Fruit fly (Drosophila melanogaster) whole organism, embryonic: ENCODE results near the gene CG6901.

Experiments used
- Abd-B ChIP-seq: fragments of 200-800 bp; sonication (Bioruptor generic); optimal IDR thresholded peaks from 2 replicates; lab custom pipeline; 2018; ENCODE audit warnings: missing biosample characterization, mild to moderate bottlenecking, missing genetic modification characterization, moderate library complexity
- B-H2 ChIP-seq: fragments of 200-800 bp; sonication (Bioruptor generic); optimal IDR thresholded peaks from 2 replicates; lab custom pipeline; 2018; ENCODE audit warnings: missing biosample characterization, mild to moderate bottlenecking, missing genetic modification characterization
- CG10147 ChIP-seq: fragments of 200-800 bp; sonication (Bioruptor generic); optimal IDR thresholded peaks from 2 replicates; lab custom pipeline; 2019; ENCODE audit warnings: missing biosample characterization, mild to moderate bottlenecking, missing genetic modification characterization, moderate library complexity
- CG10431 ChIP-seq: fragments of 200-800 bp; sonication (Bioruptor generic); optimal IDR thresholded peaks from 3 replicates; lab custom pipeline; 2018; ENCODE audit warnings: missing biosample characterization, mild to moderate bottlenecking, missing genetic modification characterization
- CG10543 ChIP-seq: fragments of 200-800 bp; sonication (Bioruptor generic); optimal IDR thresholded peaks from 3 replicates; lab custom pipeline; 2017; ENCODE audit warnings: missing biosample characterization, mild to moderate bottlenecking, missing genetic modification characterization, moderate library complexity
- CG10979 ChIP-seq: fragments of 200-800 bp; sonication (Bioruptor generic); optimal IDR thresholded peaks from 2 replicates; lab custom pipeline; 2018; ENCODE audit warnings: missing biosample characterization, mild to moderate bottlenecking, missing genetic modification characterization, moderate library complexity
- CG13296 ChIP-seq: fragments of 200-800 bp; sonication (Bioruptor generic); optimal IDR thresholded peaks from 3 replicates; lab custom pipeline; 2018; ENCODE audit warnings: missing biosample characterization, mild to moderate bottlenecking, missing genetic modification characterization
- CG13424 ChIP-seq: fragments of 200-800 bp; sonication (Bioruptor generic); optimal IDR thresholded peaks from 2 replicates; lab custom pipeline; 2019; ENCODE audit warnings: missing biosample characterization, mild to moderate bottlenecking, missing genetic modification characterization, moderate library complexity
- CG14965 ChIP-seq: fragments of 200-800 bp; sonication (Bioruptor generic); optimal IDR thresholded peaks from 2 replicates; lab custom pipeline; 2016; ENCODE audit warnings: missing biosample characterization, missing genetic modification characterization, borderline replicate concordance
- CG15479 ChIP-seq: fragments of 200-800 bp; sonication (Bioruptor generic); optimal IDR thresholded peaks from 3 replicates; lab custom pipeline; 2019; ENCODE audit warnings: missing biosample characterization, mild to moderate bottlenecking, missing genetic modification characterization, moderate library complexity
- CG17361 ChIP-seq: fragments of 200-800 bp; sonication (Bioruptor generic); IDR thresholded peaks from 3 replicates; pipeline ENCODE4 v1.3.6; 2022; ENCODE audit warnings: missing biosample characterization, missing genetic modification characterization
- CG17385 ChIP-seq: fragments of 200-800 bp; sonication (Bioruptor generic); optimal IDR thresholded peaks from 3 replicates; lab custom pipeline; 2018; ENCODE audit warnings: missing biosample characterization, mild to moderate bottlenecking, missing genetic modification characterization
- CG18011 ChIP-seq: fragments of 200-800 bp; sonication (Bioruptor generic); optimal IDR thresholded peaks from 2 replicates; lab custom pipeline; 2017; ENCODE audit warnings: missing biosample characterization, missing genetic modification characterization, mild to moderate bottlenecking, moderate library complexity, missing genotype
- CG18476 ChIP-seq: fragments of 200-800 bp; sonication (Bioruptor generic); optimal IDR thresholded peaks from 2 replicates; lab custom pipeline; 2016; ENCODE audit warnings: missing biosample characterization, mild to moderate bottlenecking, missing genetic modification characterization
- CG2889 ChIP-seq: fragments of 200-800 bp; sonication (Bioruptor generic); IDR thresholded peaks from 3 replicates; pipeline ENCODE4 v1.3.6; 2022; ENCODE audit warnings: missing biosample characterization, missing genetic modification characterization
- CG3847 ChIP-seq: fragments of 200-800 bp; sonication (Bioruptor generic); IDR thresholded peaks from 2 replicates; pipeline ENCODE4 v1.3.6; 2022; ENCODE audit warnings: missing biosample characterization, missing genetic modification characterization
- CG43689 ChIP-seq: fragments of 200-800 bp; sonication (Bioruptor generic); IDR thresholded peaks from 2 replicates; pipeline ENCODE4 v1.3.6; 2022; ENCODE audit warnings: missing biosample characterization, missing genetic modification characterization
- CG9215 ChIP-seq: fragments of 200-800 bp; sonication (Bioruptor generic); IDR thresholded peaks from 2 replicates; pipeline ENCODE4 v1.3.6; 2022; ENCODE audit warnings: missing biosample characterization, missing genetic modification characterization
- CG9437 ChIP-seq: fragments of 200-800 bp; sonication (Bioruptor generic); optimal IDR thresholded peaks from 2 replicates; lab custom pipeline; 2018; ENCODE audit warnings: missing biosample characterization, mild to moderate bottlenecking, missing genetic modification characterization
- CG9817 ChIP-seq: fragments of 200-800 bp; sonication (Bioruptor generic); optimal IDR thresholded peaks from 2 replicates; lab custom pipeline; 2018; ENCODE audit warnings: missing biosample characterization, mild to moderate bottlenecking, missing genetic modification characterization, moderate library complexity
- CG9876 ChIP-seq: fragments of 200-800 bp; sonication (Bioruptor generic); optimal IDR thresholded peaks from 2 replicates; lab custom pipeline; 2016; ENCODE audit warnings: missing biosample characterization, missing genetic modification characterization
- Ets65A ChIP-seq: fragments of 200-800 bp; sonication (Bioruptor generic); peaks from one replicate; lab custom pipeline; 2016; ENCODE audit warnings: missing biosample characterization, missing genetic modification characterization
- Ets97D ChIP-seq: fragments of 200-800 bp; sonication (Bioruptor generic); optimal IDR thresholded peaks from 3 replicates; lab custom pipeline; 2016; ENCODE audit warnings: missing biosample characterization, missing genetic modification characterization
- Lhr ChIP-seq: fragments of 200-800 bp; sonication (Bioruptor generic); optimal IDR thresholded peaks from 3 replicates; lab custom pipeline; 2017; ENCODE audit warnings: mild to moderate bottlenecking, missing biosample characterization, missing genetic modification reagents, missing genetic modification characterization
- Max ChIP-seq: fragments of 200-800 bp; sonication (Bioruptor generic); optimal IDR thresholded peaks from 2 replicates; lab custom pipeline; 2016; ENCODE audit warnings: missing biosample characterization, mild to moderate bottlenecking, missing genetic modification characterization
- Optix ChIP-seq: fragments of 200-800 bp; sonication (Bioruptor generic); IDR thresholded peaks from 3 replicates; pipeline ENCODE4 v1.3.6; 2022; ENCODE audit warnings: missing biosample characterization, missing genetic modification characterization
- Ravus ChIP-seq: fragments of 200-800 bp; sonication (Bioruptor generic); IDR thresholded peaks from 2 replicates; pipeline ENCODE4 v1.3.6; 2022; ENCODE audit warnings: missing biosample characterization, missing genetic modification characterization
- Side ChIP-seq: fragments of 200-800 bp; sonication (Bioruptor generic); optimal IDR thresholded peaks from 2 replicates; lab custom pipeline; 2016; ENCODE audit warnings: missing biosample characterization, missing genetic modification characterization
- Tbp ChIP-seq: fragments of >200 bp; optimal IDR thresholded peaks from 2 replicates; lab custom pipeline; 2018; ENCODE audit warnings: missing biosample characterization, missing genetic modification characterization
- Trl ChIP-seq, 3 experiments: fragments of >200 bp in 2 of 3; fragments of 200-800 bp in 1 of 3; sonication (Bioruptor generic) in 1 of 3; optimal IDR thresholded peaks; 2 replicates in 1 of 3; 3 replicates in 2 of 3; lab custom pipeline; 2016 to 2017; ENCODE audit warnings: missing biosample characterization in 1 of 3, missing genetic modification characterization in 1 of 3
- bab2 ChIP-seq: fragments of 200-800 bp; sonication (Bioruptor generic); optimal IDR thresholded peaks from 2 replicates; lab custom pipeline; 2016; ENCODE audit warnings: missing biosample characterization, missing genetic modification characterization
- bbx ChIP-seq: fragments of 200-800 bp; sonication (Bioruptor generic); IDR thresholded peaks from 2 replicates; pipeline ENCODE4 v1.3.6; 2022; ENCODE audit warnings: missing biosample characterization, missing genetic modification characterization; ENCODE audit not compliant: partially characterized antibody
- bsh ChIP-seq, 2 experiments: fragments of 200-800 bp; sonication (Bioruptor generic); optimal IDR thresholded peaks; 2 replicates each; lab custom pipeline; 2017 to 2018; ENCODE audit warnings: mild to moderate bottlenecking in 2 of 2, missing biosample characterization in 2 of 2, missing genetic modification characterization in 2 of 2, moderate library complexity in 1 of 2
- corto ChIP-seq: fragments of 200-800 bp; sonication (Bioruptor generic); optimal IDR thresholded peaks from 2 replicates; lab custom pipeline; 2016; ENCODE audit warnings: missing biosample characterization, mild to moderate bottlenecking, missing genetic modification characterization, moderate library complexity
- cwo ChIP-seq: fragments of 200-800 bp; sonication (Bioruptor generic); optimal IDR thresholded peaks from 3 replicates; lab custom pipeline; 2017; ENCODE audit warnings: missing biosample characterization, missing genetic modification characterization, mild to moderate bottlenecking, moderate library complexity, missing genetic modification reagents
- da ChIP-seq: fragments of 200-800 bp; sonication (Bioruptor generic); optimal IDR thresholded peaks from 2 replicates; lab custom pipeline; 2016; ENCODE audit warnings: missing biosample characterization, missing genetic modification characterization
- dati ChIP-seq: fragments of 200-800 bp; sonication (Bioruptor generic); IDR thresholded peaks from 2 replicates; pipeline ENCODE4 v1.3.6; 2022; ENCODE audit warnings: missing biosample characterization, missing genetic modification characterization
- dmrt11E ChIP-seq: fragments of 200-800 bp; sonication (Bioruptor generic); optimal IDR thresholded peaks from 3 replicates; lab custom pipeline; 2018; ENCODE audit warnings: missing biosample characterization, mild to moderate bottlenecking, missing genetic modification characterization, moderate library complexity
- fd64A ChIP-seq: fragments of 200-800 bp; sonication (Bioruptor generic); optimal IDR thresholded peaks from 3 replicates; lab custom pipeline; 2018; ENCODE audit warnings: missing biosample characterization, mild to moderate bottlenecking, missing genetic modification characterization
- gcm ChIP-seq: fragments of 200-800 bp; sonication (Bioruptor generic); optimal IDR thresholded peaks from 2 replicates; lab custom pipeline; 2019; ENCODE audit warnings: missing biosample characterization, mild to moderate bottlenecking, missing genetic modification characterization, moderate library complexity
- gsb-n ChIP-seq: fragments of 200-800 bp; sonication (Bioruptor generic); optimal IDR thresholded peaks from 3 replicates; lab custom pipeline; 2018; ENCODE audit warnings: missing biosample characterization, mild to moderate bottlenecking, missing genetic modification characterization
- hth ChIP-seq: fragments of >200 bp; optimal IDR thresholded peaks from 2 replicates; lab custom pipeline; 2017; ENCODE audit warnings: inconsistent platforms
- jumu ChIP-seq: fragments of 200-800 bp; sonication (Bioruptor generic); optimal IDR thresholded peaks from 3 replicates; lab custom pipeline; 2016; ENCODE audit warnings: missing biosample characterization, missing genetic modification characterization
- nau ChIP-seq: fragments of 200-800 bp; sonication (Bioruptor generic); optimal IDR thresholded peaks from 3 replicates; lab custom pipeline; 2017; ENCODE audit warnings: missing biosample characterization, mild to moderate bottlenecking, missing genetic modification characterization, missing genetic modification reagents
- oc ChIP-seq: fragments of 200-800 bp; sonication (Bioruptor generic); optimal IDR thresholded peaks from 2 replicates; lab custom pipeline; 2018; ENCODE audit warnings: missing biosample characterization, mild to moderate bottlenecking, missing genetic modification characterization, moderate library complexity
- sens-2 ChIP-seq: fragments of 200-800 bp; sonication (Bioruptor generic); IDR thresholded peaks from 2 replicates; pipeline ENCODE4 v1.3.6; 2022; ENCODE audit warnings: missing biosample characterization, missing genetic modification characterization
- slbo ChIP-seq: fragments of 200-800 bp; sonication (Bioruptor generic); IDR thresholded peaks from 2 replicates; pipeline ENCODE4 v1.3.6; 2022; ENCODE audit warnings: missing biosample characterization, missing genetic modification characterization
- ttk ChIP-seq: fragments of 200-800 bp; sonication (Bioruptor generic); IDR thresholded peaks from 2 replicates; pipeline ENCODE4 v2.1.2; 2022; ENCODE audit warnings: missing biosample characterization, missing genetic modification characterization
- zf30C ChIP-seq: fragments of 200-800 bp; sonication (Bioruptor generic); optimal IDR thresholded peaks from 3 replicates; lab custom pipeline; 2018; ENCODE audit warnings: missing biosample characterization, mild to moderate bottlenecking, missing genetic modification characterization

CG6901 gene

dm6 chr3R:16275890-16276619, 47.2 kb upstream of the CG6901 start (continued):
- TF ChIP-seq cwo (GFP tag; lab: Kevin White, UChicago) (peak; percentile 15), CG10543 (GFP tag; lab: Kevin White, UChicago) (no peak), CG9437 (GFP tag; lab: Kevin White, UChicago) (no peak), CG10979 (tag; lab: Kevin White, UChicago) (peak; percentile 15), CG13424 (tag; lab: Kevin White, UChicago) (no peak), ttk (GFP tag; lab: Robert Waterston, UW) (no peak), Trl (optimal IDR thresholded peaks at IDR 0.05; lab: Kevin White, UChicago) (no peak), Trl (GFP tag; optimal IDR thresholded peaks at IDR 0.05; lab: Kevin White, UChicago) (no peak), CG17385 (GFP tag; lab: Kevin White, UChicago) (peak; percentile 79), Side (GFP tag; lab: Kevin White, UChicago) (peak; percentile 28), CG3847 (GFP tag; lab: Robert Waterston, UW) (no peak), CG9215 (GFP tag; lab: Robert Waterston, UW) (no peak), Optix (GFP tag; lab: Robert Waterston, UW) (no peak), CG18011 (no peak), da (GFP tag; lab: Kevin White, UChicago) (no peak), bsh (GFP tag; optimal IDR thresholded peaks at IDR 0.05; lab: Kevin White, UChicago) (peak in 1 of 2 experiments; percentile 39), gsb-n (tag; lab: Kevin White, UChicago) (peak; percentile 26), CG9876 (GFP tag; lab: Kevin White, UChicago) (no peak), CG2889 (GFP tag; lab: Robert Waterston, UW) (no peak), oc (no peak), CG18476 (GFP tag; lab: Kevin White, UChicago) (no peak), corto (GFP tag; lab: Kevin White, UChicago) (no peak), nau (GFP tag; lab: Kevin White, UChicago) (no peak), CG10431 (peak; percentile 29), Ets97D (GFP tag; lab: Kevin White, UChicago) (no peak), slbo (GFP tag; lab: Robert Waterston, UW) (no peak), fd64A (GFP tag; lab: Kevin White, UChicago) (peak; percentile 30), CG9817 (no peak), Lhr (GFP tag; lab: Kevin White, UChicago) (peak; percentile 2), CG43689 (GFP tag; lab: Robert Waterston, UW) (no peak), Max (no peak), zf30C (GFP tag; lab: Kevin White, UChicago) (no peak), Abd-B (no peak), CG17361 (GFP tag; lab: Robert Waterston, UW) (no peak), hth (no peak), B-H2 (no peak), Ravus (no peak), gcm (peak; percentile 53), CG13296 (GFP tag; lab: Kevin White, UChicago) (no peak), bab2 (GFP tag; lab: Kevin White, UChicago) (no peak), jumu (no peak), sens-2 (GFP tag; lab: Robert Waterston, UW) (0 out of 2 replicates have a peak, but pooled peaks have one; percentile 31), Ets65A (GFP tag; lab: Kevin White, UChicago) (no peak), CG15479 (GFP tag; lab: Kevin White, UChicago) (no peak), CG10147 (GFP tag; lab: Kevin White, UChicago) (no peak), Tbp (no peak), dati (GFP tag; lab: Robert Waterston, UW) (no peak), dmrt11E (tag; lab: Kevin White, UChicago) (peak; percentile 30), bbx (GFP tag; lab: Robert Waterston, UW) (no peak), CG14965 (GFP tag; lab: Kevin White, UChicago) (no peak)
